Worm (Caenorhabditis elegans) whole organism, early embryonic: ENCODE results near the gene fbxb-82.

ENCODE experiments used
- aly-1 ChIP-seq: sonication (generic microtip); optimal IDR thresholded peaks from 2 replicates; lab custom pipeline; 2016; ENCODE audit warnings: missing genetic modification characterization, missing compliant biosample characterization
- ama-1 ChIP-seq: fragments of 150-350 bp; optimal IDR thresholded peaks from 2 replicates; lab custom pipeline; 2014
- ets-7 ChIP-seq: sonication (generic microtip); optimal IDR thresholded peaks from 2 replicates; lab custom pipeline; 2016; ENCODE audit warnings: missing genotype, missing genetic modification characterization, missing compliant biosample characterization
- flt-1 ChIP-seq: fragments of 200-800 bp; sonication (Bioruptor generic); IDR thresholded peaks from 2 replicates; pipeline ENCODE4 v1.3.6; 2022; ENCODE audit warnings: missing genetic modification characterization, missing compliant biosample characterization
- hmbx-1 ChIP-seq: sonication (generic microtip); optimal IDR thresholded peaks from 2 replicates; lab custom pipeline; 2016; ENCODE audit warnings: mild to moderate bottlenecking, missing genetic modification characterization, missing compliant biosample characterization
- hnd-1 ChIP-seq: sonication (generic microtip); optimal IDR thresholded peaks from 2 replicates; lab custom pipeline; 2016; ENCODE audit warnings: missing genetic modification characterization, missing compliant biosample characterization
- tbx-37 ChIP-seq: fragments of 200-800 bp; sonication (Bioruptor generic); conservative IDR thresholded peaks from 2 replicates; pipeline ENCODE4 v1.3.6; 2022; ENCODE audit warnings: missing genetic modification reagents, missing genetic modification characterization, missing compliant biosample characterization

DNA sequence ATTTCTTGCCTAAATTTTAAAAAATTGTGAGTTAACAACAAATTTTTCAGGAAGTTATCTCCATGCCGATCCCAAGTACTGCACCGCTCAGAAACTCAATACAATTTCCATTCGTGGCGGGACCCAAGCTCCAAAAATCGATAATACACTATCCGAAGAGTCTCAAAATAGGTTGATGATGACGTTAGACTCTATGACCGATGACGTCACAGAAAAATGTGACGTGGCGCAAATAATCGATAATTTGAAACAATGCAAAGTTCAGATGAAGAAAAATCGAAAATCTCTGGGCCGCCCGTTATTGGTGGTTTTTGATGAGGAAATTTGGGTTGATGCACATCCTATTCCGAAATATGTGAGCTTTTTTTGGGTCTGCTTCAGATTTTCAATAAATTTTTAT lies 41.3 kb upstream of the fbxb-82 start:
- TF ChIP-seq hmbx-1 (no peak), ama-1 (lab: Kevin White, UChicago) (no peak), aly-1 (tag; lab: Kevin White, UChicago) (no peak), hnd-1 (tag; lab: Kevin White, UChicago) (no peak), tbx-37 (GFP tag; lab: Robert Waterston, UW) (no peak), flt-1 (GFP tag; lab: Robert Waterston, UW) (no peak), ets-7 (tag; lab: Kevin White, UChicago) (no peak)
